Fruit fly (Drosophila melanogaster): ENCODE results near the gene Arl1.

dm6 chr3L:16014515-16014914, 31.6 kb downstream of the Arl1 start:
- TF ChIP-seq svp (GFP tag) = no peak
- TF ChIP-seq CG4318 (GFP tag; optimal IDR thresholded peaks at IDR 0.05) = no peak
- TF ChIP-seq Hr39 (GFP tag; optimal IDR thresholded peaks at IDR 0.05) = no peak

All from whole organism, prepupa.